Worm (Caenorhabditis elegans) whole organism, late embryonic: Measurements from ENCODE around the gene B0303.4.

Source experiments
- C38D4.7 ChIP-seq: fragments of 200-800 bp; sonication (Bioruptor generic); optimal IDR thresholded peaks from 2 replicates; lab custom pipeline; 2018; ENCODE audit warnings: mild to moderate bottlenecking, missing genetic modification characterization, moderate library complexity, missing compliant biosample characterization
- F13H6.1 ChIP-seq: sonication (generic microtip); optimal IDR thresholded peaks from 2 replicates; lab custom pipeline; 2016; ENCODE audit warnings: missing genetic modification characterization, missing compliant biosample characterization
- K02D7.2 ChIP-seq: sonication (generic microtip); optimal IDR thresholded peaks from 2 replicates; lab custom pipeline; 2017; ENCODE audit warnings: mild to moderate bottlenecking, missing genetic modification characterization, missing compliant biosample characterization
- K09A11.1 ChIP-seq: sonication (generic microtip); optimal IDR thresholded peaks from 2 replicates; lab custom pipeline; 2017; ENCODE audit warnings: antibody characterized with exemption, mild to moderate bottlenecking, missing genetic modification characterization, missing compliant biosample characterization; ENCODE audit not compliant: insufficient read depth
- T23F11.4 ChIP-seq: fragments of 200-800 bp; sonication (Bioruptor generic); optimal IDR thresholded peaks from 2 replicates; lab custom pipeline; 2018; ENCODE audit warnings: mild to moderate bottlenecking, missing genetic modification characterization, missing compliant biosample characterization
- Y22D7AL.16 ChIP-seq: sonication (generic microtip); optimal IDR thresholded peaks from 2 replicates; lab custom pipeline; 2016; ENCODE audit warnings: missing genetic modification characterization, missing compliant biosample characterization
- ceh-19 ChIP-seq: fragments of 200-800 bp; sonication (Bioruptor generic); optimal IDR thresholded peaks from 2 replicates; lab custom pipeline; 2018; ENCODE audit warnings: mild to moderate bottlenecking, missing genetic modification characterization, missing compliant biosample characterization
- ceh-2 ChIP-seq: sonication (generic microtip); optimal IDR thresholded peaks from 2 replicates; lab custom pipeline; 2016; ENCODE audit warnings: missing genotype, missing genetic modification characterization, missing compliant biosample characterization
- ceh-22 ChIP-seq: sonication (generic microtip); optimal IDR thresholded peaks from 2 replicates; lab custom pipeline; 2017; ENCODE audit warnings: missing biosample characterization, missing genetic modification characterization
- ceh-24 ChIP-seq: sonication (generic microtip); optimal IDR thresholded peaks from 2 replicates; lab custom pipeline; 2016; ENCODE audit warnings: mild to moderate bottlenecking, missing genetic modification characterization, missing compliant biosample characterization
- ceh-30 ChIP-seq: fragments of 150-350 bp; optimal IDR thresholded peaks from 2 replicates; lab custom pipeline; 2014; ENCODE audit warnings: missing biosample characterization, missing genetic modification characterization
- ceh-31 ChIP-seq: sonication (generic microtip); optimal IDR thresholded peaks from 2 replicates; lab custom pipeline; 2016; ENCODE audit warnings: missing genetic modification characterization, missing compliant biosample characterization
- ceh-34 ChIP-seq: sonication (generic microtip); optimal IDR thresholded peaks from 2 replicates; lab custom pipeline; 2016; ENCODE audit warnings: mild to moderate bottlenecking, missing genetic modification characterization, missing compliant biosample characterization
- ceh-45 ChIP-seq: fragments of 200-800 bp; sonication (Bioruptor generic); IDR thresholded peaks from 2 replicates; pipeline ENCODE4 v1.3.6; 2022; ENCODE audit warnings: missing genetic modification reagents, missing genetic modification characterization, missing compliant biosample characterization
- ceh-48 ChIP-seq: sonication (generic microtip); optimal IDR thresholded peaks from 2 replicates; lab custom pipeline; 2016; ENCODE audit warnings: missing genetic modification characterization, inconsistent platforms, missing compliant biosample characterization
- ceh-6 ChIP-seq: fragments of 200-800 bp; sonication (Bioruptor generic); optimal IDR thresholded peaks from 2 replicates; lab custom pipeline; 2018; ENCODE audit warnings: mild to moderate bottlenecking, missing genetic modification characterization, missing compliant biosample characterization
- ceh-9 ChIP-seq: sonication (generic microtip); optimal IDR thresholded peaks from 2 replicates; lab custom pipeline; 2016; ENCODE audit warnings: mild to moderate bottlenecking, missing genetic modification characterization, inconsistent platforms, missing compliant biosample characterization
- che-1 ChIP-seq: sonication (generic microtip); optimal IDR thresholded peaks from 2 replicates; lab custom pipeline; 2016; ENCODE audit warnings: mild to moderate bottlenecking, missing genetic modification characterization, missing compliant biosample characterization
- dmd-4 ChIP-seq: sonication (generic microtip); optimal IDR thresholded peaks from 2 replicates; lab custom pipeline; 2016; ENCODE audit warnings: borderline replicate concordance, missing genetic modification characterization, missing compliant biosample characterization
- elt-2 ChIP-seq: sonication (generic microtip); optimal IDR thresholded peaks from 2 replicates; lab custom pipeline; 2016; ENCODE audit warnings: missing genetic modification reagents, missing genetic modification characterization, missing compliant biosample characterization
- elt-4 ChIP-seq: sonication (generic microtip); optimal IDR thresholded peaks from 2 replicates; lab custom pipeline; 2016; ENCODE audit warnings: missing genetic modification characterization, missing compliant biosample characterization
- ets-4 ChIP-seq: sonication (generic microtip); optimal IDR thresholded peaks from 2 replicates; lab custom pipeline; 2016; ENCODE audit warnings: missing genetic modification characterization, missing compliant biosample characterization
- eyg-1 ChIP-seq: sonication (generic microtip); optimal IDR thresholded peaks from 2 replicates; lab custom pipeline; 2016; ENCODE audit warnings: missing genotype, missing genetic modification characterization, missing compliant biosample characterization
- fax-1 ChIP-seq: sonication (generic microtip); optimal IDR thresholded peaks from 2 replicates; lab custom pipeline; 2016; ENCODE audit warnings: missing genotype, missing genetic modification characterization, missing compliant biosample characterization
- fkh-10 ChIP-seq: fragments of 150-350 bp; optimal IDR thresholded peaks from 2 replicates; lab custom pipeline; 2014; ENCODE audit warnings: missing biosample characterization, missing genetic modification reagents, missing genetic modification characterization
- gmeb-2 ChIP-seq: sonication (generic microtip); optimal IDR thresholded peaks from 2 replicates; lab custom pipeline; 2016; ENCODE audit warnings: missing genetic modification characterization, inconsistent platforms, missing compliant biosample characterization
- hlh-13 ChIP-seq: fragments of 200-800 bp; sonication (Bioruptor generic); optimal IDR thresholded peaks from 2 replicates; lab custom pipeline; 2018; ENCODE audit warnings: mild to moderate bottlenecking, missing genetic modification characterization, missing compliant biosample characterization
- hlh-15 ChIP-seq: sonication (generic microtip); optimal IDR thresholded peaks from 2 replicates; lab custom pipeline; 2016; ENCODE audit warnings: missing genetic modification characterization, missing compliant biosample characterization
- hlh-30 ChIP-seq: sonication (generic microtip); optimal IDR thresholded peaks from 2 replicates; lab custom pipeline; 2017; ENCODE audit warnings: antibody characterized with exemption, missing genetic modification characterization, missing compliant biosample characterization; ENCODE audit not compliant: insufficient read depth
- hlh-6 ChIP-seq: sonication (generic microtip); optimal IDR thresholded peaks from 2 replicates; lab custom pipeline; 2016; ENCODE audit warnings: missing genotype, missing genetic modification characterization, missing compliant biosample characterization
- hlh-8 ChIP-seq: sonication (generic microtip); optimal IDR thresholded peaks from 2 replicates; lab custom pipeline; 2016; ENCODE audit warnings: missing genotype, missing genetic modification characterization, missing compliant biosample characterization
- lim-6 ChIP-seq: sonication (generic microtip); optimal IDR thresholded peaks from 2 replicates; lab custom pipeline; 2016; ENCODE audit warnings: missing genetic modification characterization, missing compliant biosample characterization
- lin-11 ChIP-seq: fragments of 200-800 bp; sonication (Bioruptor generic); optimal IDR thresholded peaks from 2 replicates; lab custom pipeline; 2018; ENCODE audit warnings: mild to moderate bottlenecking, missing genetic modification characterization, missing compliant biosample characterization
- mec-3 ChIP-seq: sonication (generic microtip); optimal IDR thresholded peaks from 2 replicates; lab custom pipeline; 2016; ENCODE audit warnings: borderline replicate concordance, missing genetic modification characterization, missing compliant biosample characterization
- nhr-11 ChIP-seq: fragments of 150-350 bp; optimal IDR thresholded peaks from 2 replicates; lab custom pipeline; 2014; ENCODE audit warnings: missing biosample characterization, missing genetic modification characterization
- nhr-232 ChIP-seq: sonication (generic microtip); optimal IDR thresholded peaks from 2 replicates; lab custom pipeline; 2016; ENCODE audit warnings: missing genetic modification characterization, missing compliant biosample characterization
- npax-4 ChIP-seq: sonication (generic microtip); optimal IDR thresholded peaks from 2 replicates; lab custom pipeline; 2016; ENCODE audit warnings: missing genetic modification characterization, missing compliant biosample characterization
- pag-3 ChIP-seq: sonication (generic microtip); optimal IDR thresholded peaks from 2 replicates; lab custom pipeline; 2016; ENCODE audit warnings: missing compliant biosample characterization, missing genetic modification characterization, borderline replicate concordance
- pat-9 ChIP-seq: fragments of 200-800 bp; sonication (Bioruptor generic); optimal IDR thresholded peaks from 2 replicates; lab custom pipeline; 2018; ENCODE audit warnings: mild to moderate bottlenecking, missing genetic modification characterization, moderate library complexity, missing compliant biosample characterization
- pax-1 ChIP-seq: fragments of 150-350 bp; optimal IDR thresholded peaks from 2 replicates; lab custom pipeline; 2014; ENCODE audit warnings: missing biosample characterization, missing genetic modification characterization
- pha-2 ChIP-seq: sonication (generic microtip); optimal IDR thresholded peaks from 2 replicates; lab custom pipeline; 2017; ENCODE audit warnings: mild to moderate bottlenecking, missing genetic modification characterization, missing compliant biosample characterization
- pha-4 ChIP-seq: fragments of 150-350 bp; optimal IDR thresholded peaks from 2 replicates; lab custom pipeline; 2018; ENCODE audit warnings: missing biosample characterization, missing genetic modification reagents, missing genetic modification characterization
- pqm-1 ChIP-seq: sonication (generic microtip); optimal IDR thresholded peaks from 2 replicates; lab custom pipeline; 2016; ENCODE audit warnings: missing genetic modification characterization, missing compliant biosample characterization
- pros-1 ChIP-seq: fragments of 150-350 bp; optimal IDR thresholded peaks from 2 replicates; lab custom pipeline; 2014; ENCODE audit warnings: missing biosample characterization, missing genetic modification reagents, missing genetic modification characterization
- ref-2 ChIP-seq: sonication (generic microtip); optimal IDR thresholded peaks from 2 replicates; lab custom pipeline; 2016; ENCODE audit warnings: missing genetic modification characterization, missing compliant biosample characterization
- rnt-1 ChIP-seq: sonication (generic microtip); optimal IDR thresholded peaks from 2 replicates; lab custom pipeline; 2016; ENCODE audit warnings: missing genetic modification characterization, missing compliant biosample characterization
- sdc-2 ChIP-seq: sonication (generic microtip); optimal IDR thresholded peaks from 2 replicates; lab custom pipeline; 2016; ENCODE audit warnings: missing genotype, missing genetic modification characterization, missing compliant biosample characterization
- sox-2 ChIP-seq: fragments of 200-800 bp; sonication (Bioruptor generic); IDR thresholded peaks from 2 replicates; pipeline ENCODE4 v1.3.6; 2022; ENCODE audit warnings: missing genetic modification reagents, missing genetic modification characterization, missing compliant biosample characterization
- sox-4 ChIP-seq: sonication (generic microtip); optimal IDR thresholded peaks from 2 replicates; lab custom pipeline; 2017; ENCODE audit warnings: mild to moderate bottlenecking, missing genetic modification characterization, inconsistent platforms, missing compliant biosample characterization
- syd-9 ChIP-seq: sonication (generic microtip); optimal IDR thresholded peaks from 2 replicates; lab custom pipeline; 2016; ENCODE audit warnings: mild to moderate bottlenecking, missing genetic modification characterization, moderate library complexity, missing compliant biosample characterization
- tbx-7 ChIP-seq: sonication (generic microtip); optimal IDR thresholded peaks from 2 replicates; lab custom pipeline; 2016; ENCODE audit warnings: missing genotype, missing genetic modification characterization, missing compliant biosample characterization
- unc-86 ChIP-seq: sonication (generic microtip); optimal IDR thresholded peaks from 2 replicates; lab custom pipeline; 2016; ENCODE audit warnings: missing genetic modification characterization, missing compliant biosample characterization
- zip-5 ChIP-seq: sonication (generic microtip); optimal IDR thresholded peaks from 2 replicates; lab custom pipeline; 2016; ENCODE audit warnings: missing genetic modification characterization, missing compliant biosample characterization
- ztf-16 ChIP-seq: sonication (generic microtip); optimal IDR thresholded peaks from 2 replicates; lab custom pipeline; 2017; ENCODE audit warnings: missing genetic modification characterization, missing compliant biosample characterization

B0303.4 gene

DNA sequence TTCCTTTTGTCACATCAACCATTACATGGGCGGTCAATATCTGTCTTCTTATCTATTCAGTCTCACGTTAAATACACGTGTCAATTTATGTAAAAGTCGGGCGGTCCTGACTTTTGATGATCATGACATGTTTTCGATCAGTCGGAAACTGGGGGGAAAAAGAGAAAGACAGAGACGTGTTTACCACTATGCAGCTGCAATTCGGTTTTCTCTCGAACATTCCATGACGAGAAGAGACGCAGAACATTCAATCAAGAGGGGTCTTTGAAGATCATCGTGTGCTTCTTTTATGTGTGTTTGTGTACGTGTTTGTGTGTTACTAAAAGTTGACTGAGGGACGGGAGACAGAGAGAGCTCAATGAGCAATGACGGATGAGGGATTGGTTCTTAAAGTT is 31.3 kb upstream of the B0303.4 start (continued):
- no peak for TF ChIP-seq dmd-4 (tag; lab: Kevin White, UChicago)
- TF ChIP-seq F13H6.1 (tag; lab: Kevin White, UChicago): peak; percentile 72
- peak; percentile 20 for TF ChIP-seq K09A11.1
- TF ChIP-seq ceh-2 (tag; lab: Kevin White, UChicago): no peak
- no peak for TF ChIP-seq ref-2
- TF ChIP-seq ceh-31 (tag; lab: Kevin White, UChicago): no peak
- TF ChIP-seq npax-4 (tag; lab: Kevin White, UChicago): no peak
- TF ChIP-seq ceh-19 (GFP tag; lab: Kevin White, UChicago): no peak
- no peak for TF ChIP-seq fax-1 (tag; lab: Kevin White, UChicago)
- TF ChIP-seq hlh-15 (tag; lab: Kevin White, UChicago): no peak
- no peak for TF ChIP-seq gmeb-2 (tag; lab: Kevin White, UChicago)
- TF ChIP-seq hlh-6 (tag; lab: Kevin White, UChicago): no peak
- no peak for TF ChIP-seq Y22D7AL.16
- peak; percentile 80 for TF ChIP-seq pqm-1 (tag; lab: Kevin White, UChicago)
- no peak for TF ChIP-seq che-1 (tag; lab: Kevin White, UChicago)
- TF ChIP-seq unc-86 (tag; lab: Kevin White, UChicago): no peak
- TF ChIP-seq hlh-13: no peak
- no peak for TF ChIP-seq ceh-9 (tag; lab: Kevin White, UChicago)
- TF ChIP-seq pat-9 (tag; lab: Kevin White, UChicago): no peak
- no peak for TF ChIP-seq nhr-11 (tag; lab: Kevin White, UChicago)
- TF ChIP-seq fkh-10 (GFP tag; lab: Kevin White, UChicago): no peak
- TF ChIP-seq zip-5 (tag; lab: Kevin White, UChicago): no peak
- peak; percentile 71 for TF ChIP-seq rnt-1 (tag; lab: Kevin White, UChicago)
- peak; percentile 33 for TF ChIP-seq hlh-8 (tag; lab: Kevin White, UChicago)
- TF ChIP-seq lim-6: no peak
- no peak for TF ChIP-seq ceh-24 (tag; lab: Kevin White, UChicago)
- TF ChIP-seq ceh-6: no peak
- TF ChIP-seq mec-3 (tag; lab: Kevin White, UChicago): no peak
- TF ChIP-seq pha-4 (tag; lab: Kevin White, UChicago): no peak
- TF ChIP-seq nhr-232 (tag; lab: Kevin White, UChicago): no peak
- no peak for TF ChIP-seq ceh-48 (tag; lab: Kevin White, UChicago)
- no peak for TF ChIP-seq sdc-2
- no peak for TF ChIP-seq pax-1 (tag; lab: Kevin White, UChicago)
- TF ChIP-seq elt-2 (tag; lab: Kevin White, UChicago): peak; percentile 69
- TF ChIP-seq ztf-16 (tag; lab: Kevin White, UChicago): peak; percentile 10
- TF ChIP-seq pag-3: no peak
- TF ChIP-seq K02D7.2 (tag; lab: Kevin White, UChicago): no peak
- no peak for TF ChIP-seq ceh-34 (tag; lab: Kevin White, UChicago)
- TF ChIP-seq ceh-30 (tag; lab: Kevin White, UChicago): no peak
- no peak for TF ChIP-seq syd-9 (tag; lab: Kevin White, UChicago)
- TF ChIP-seq eyg-1 (tag; lab: Kevin White, UChicago): no peak
- peak; percentile 33 for TF ChIP-seq hlh-30 (tag; lab: Kevin White, UChicago)
- TF ChIP-seq ceh-45 (GFP tag; lab: Robert Waterston, UW): no peak
- no peak for TF ChIP-seq ceh-22 (tag; lab: Kevin White, UChicago)
- TF ChIP-seq sox-2: no peak
- no peak for TF ChIP-seq elt-4
- TF ChIP-seq pha-2 (tag; lab: Kevin White, UChicago): no peak
- TF ChIP-seq ets-4 (tag; lab: Kevin White, UChicago): no peak
- no peak for TF ChIP-seq pros-1 (tag; lab: Kevin White, UChicago)
- no peak for TF ChIP-seq C38D4.7 (GFP tag; lab: Kevin White, UChicago)
- no peak for TF ChIP-seq sox-4 (tag; lab: Kevin White, UChicago)
- TF ChIP-seq T23F11.4 (GFP tag; lab: Kevin White, UChicago): peak; percentile 42
- no peak for TF ChIP-seq lin-11 (tag; lab: Kevin White, UChicago)
- no peak for TF ChIP-seq tbx-7 (tag; lab: Kevin White, UChicago)
- TF ChIP-seq, all 69 proteins: peak for 14
